Worm (Caenorhabditis elegans): Measurements from ENCODE around the gene R08A2.5.

R08A2.5 gene

DNA sequence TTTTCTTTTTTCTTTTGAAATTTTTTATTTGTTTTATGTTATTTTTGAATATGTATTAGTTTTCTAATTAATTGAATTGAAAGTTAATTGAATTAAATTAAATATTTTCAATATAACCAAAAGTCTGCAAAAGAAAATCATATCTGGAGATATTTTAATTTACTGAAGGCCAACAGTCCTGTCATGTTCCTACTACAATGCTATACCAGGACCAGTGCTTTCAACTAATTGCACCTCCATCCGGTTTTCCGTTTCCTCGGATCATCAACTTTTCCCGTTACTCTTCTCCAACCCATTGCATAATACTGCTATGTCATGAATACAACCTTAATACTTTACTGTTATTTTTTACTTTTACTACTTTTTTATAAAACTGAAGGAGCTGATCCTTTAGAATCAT is at the start of gene R08A2.5:
Gene R08A2.5 (plus strand): TSS at position 301 of the 400 bp plus-strand sequence.
- TF ChIP-seq zip-4 (GFP tag; optimal IDR thresholded peaks at IDR 0.05) (no peak), rnt-1 (tag; optimal IDR thresholded peaks at IDR 0.05) (no peak), ceh-63 (GFP tag; optimal IDR thresholded peaks at IDR 0.05) (no peak), unc-98 (GFP tag; IDR thresholded peaks at IDR 0.05) (no peak), fkh-8 (tag; optimal IDR thresholded peaks at IDR 0.05) (no peak), tlp-1 (tag; optimal IDR thresholded peaks at IDR 0.05) (no peak), ama-1 (optimal IDR thresholded peaks at IDR 0.05) (no peak), egl-27 (tag; optimal IDR thresholded peaks at IDR 0.05) (no peak), nhr-47 (tag; optimal IDR thresholded peaks at IDR 0.05) (no peak), hpl-2 (GFP tag; optimal IDR thresholded peaks at IDR 0.05) (no peak), sptf-1 (tag; optimal IDR thresholded peaks at IDR 0.05) (no peak), sup-37 (GFP tag; optimal IDR thresholded peaks at IDR 0.05) (no peak), fkh-10 (GFP tag; optimal IDR thresholded peaks at IDR 0.05) (no peak), lin-15B (tag; optimal IDR thresholded peaks at IDR 0.05) (no peak), ets-5 (GFP tag; IDR thresholded peaks at IDR 0.05) (no peak)

DNA sequence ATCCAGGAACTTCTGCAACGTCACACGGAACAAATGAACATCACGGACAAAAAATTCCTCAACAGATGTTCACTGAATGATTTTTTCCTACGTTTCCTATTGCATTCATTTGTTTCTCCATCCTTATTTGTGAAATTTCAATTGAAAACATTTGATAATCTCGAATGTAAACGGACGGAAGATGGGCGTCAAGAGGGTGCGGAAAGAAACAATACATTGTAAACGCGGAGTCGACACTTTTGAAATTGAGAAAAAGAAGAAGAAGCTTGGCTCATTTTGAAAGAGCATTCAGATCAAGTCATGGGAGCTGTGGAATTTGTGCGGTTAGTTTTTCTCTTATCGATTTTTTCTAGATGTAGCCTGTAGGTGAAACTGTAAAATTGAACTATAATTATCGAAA is 49.4 kb upstream of the R08A2.5 start, which contains the start of gene C47E8.9:
Gene C47E8.9 (plus strand): TSS at position 301 of the 400 bp plus-strand sequence.
- TF ChIP-seq fkh-4 (tag; optimal IDR thresholded peaks at IDR 0.05; ENCODE audit: borderline replicate concordance) (no peak), ceh-63 (GFP tag; optimal IDR thresholded peaks at IDR 0.05) (no peak)

- TF ChIP-seq nhr-19 (GFP tag; conservative IDR thresholded peaks at IDR 0.05) (no peak), lin-14 (GFP tag; optimal IDR thresholded peaks at IDR 0.05) (no peak), lin-35 (GFP tag; optimal IDR thresholded peaks at IDR 0.05) (no peak), unc-30 (tag; optimal IDR thresholded peaks at IDR 0.05) (no peak), unc-98 (GFP tag; IDR thresholded peaks at IDR 0.05) (no peak), elt-3 (tag; optimal IDR thresholded peaks at IDR 0.05) (no peak), nhr-47 (tag; optimal IDR thresholded peaks at IDR 0.05) (no peak), blmp-1 (tag; optimal IDR thresholded peaks at IDR 0.05) (no peak), nhr-85 (tag) (no peak), pax-3 (tag; optimal IDR thresholded peaks at IDR 0.05) (no peak), rnt-1 (tag; optimal IDR thresholded peaks at IDR 0.05) (no peak), unc-130 (tag; optimal IDR thresholded peaks at IDR 0.05) (no peak)
Observed at ce11 chrV:14665728-14666127, 46.7 kb upstream of the R08A2.5 start, which contains the start of gene C47E8.1. Gene C47E8.1, plus strand, starts transcription at chrV:14666028.

- TF ChIP-seq nhr-19 (GFP tag; conservative IDR thresholded peaks at IDR 0.05) (no peak), pax-3 (tag; optimal IDR thresholded peaks at IDR 0.05) (no peak), nhr-84 (tag; optimal IDR thresholded peaks at IDR 0.05) (no peak), ceh-82 (tag; optimal IDR thresholded peaks at IDR 0.05) (no peak), sox-4 (tag; optimal IDR thresholded peaks at IDR 0.05) (no peak), lin-35 (GFP tag; optimal IDR thresholded peaks at IDR 0.05) (no peak), xbp-1 (tag; optimal IDR thresholded peaks at IDR 0.05) (no peak), efl-1 (optimal IDR thresholded peaks at IDR 0.05) (no peak), efl-1 (GFP tag; optimal IDR thresholded peaks at IDR 0.05 in 1 of 2) (no peak), nhr-20 (tag; optimal IDR thresholded peaks at IDR 0.05) (no peak), sup-37 (GFP tag; optimal IDR thresholded peaks at IDR 0.05) (no peak), C16A3.4 (tag; optimal IDR thresholded peaks at IDR 0.05) (no peak), alr-1 (tag; optimal IDR thresholded peaks at IDR 0.05; ENCODE audit: borderline replicate concordance) (no peak), fkh-10 (GFP tag; optimal IDR thresholded peaks at IDR 0.05) (no peak)
Observed at ce11 chrV:14678298-14678697, 34.1 kb upstream of the R08A2.5 start.

DNA sequence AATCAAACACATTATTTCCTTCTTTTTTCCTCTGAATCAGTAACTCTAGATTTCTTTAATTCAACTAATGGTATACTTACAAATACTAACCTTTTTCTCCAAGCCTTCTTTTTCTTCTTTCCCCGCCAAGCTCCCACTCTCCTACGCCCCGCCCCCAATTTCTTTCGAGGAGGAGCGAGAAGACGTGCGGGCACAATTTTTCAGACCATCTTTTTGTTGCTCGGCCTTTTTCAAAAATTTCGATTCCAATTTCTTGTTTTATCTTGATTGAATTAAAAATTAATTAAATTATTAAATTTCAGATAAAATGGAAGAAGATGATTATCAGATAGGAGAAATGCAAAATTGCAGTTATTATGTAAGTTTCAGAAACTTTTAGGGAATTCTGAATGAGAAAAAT is 32.4 kb upstream of the R08A2.5 start, which contains the start of gene C47E8.3:
Gene C47E8.3 (plus strand): TSS at position 301 of the 400 bp plus-strand sequence.
- TF ChIP-seq nhr-90 (tag; optimal IDR thresholded peaks at IDR 0.05; ENCODE audit: poor library complexity) (no peak), ztf-11 (tag; optimal IDR thresholded peaks at IDR 0.05) (no peak), nhr-19 (GFP tag; conservative IDR thresholded peaks at IDR 0.05) (no peak), C04F5.9 (tag; optimal IDR thresholded peaks at IDR 0.05) (no peak), lin-14 (GFP tag; optimal IDR thresholded peaks at IDR 0.05) (no peak), ceh-82 (tag; optimal IDR thresholded peaks at IDR 0.05) (no peak), F16B12.6 (tag; optimal IDR thresholded peaks at IDR 0.05) (no peak), zag-1 (tag; optimal IDR thresholded peaks at IDR 0.05) (no peak), ceh-88 (GFP tag; IDR thresholded peaks at IDR 0.05) (no peak), ceh-63 (GFP tag; optimal IDR thresholded peaks at IDR 0.05) (no peak), efl-3 (GFP tag; optimal IDR thresholded peaks at IDR 0.05) (no peak), nhr-20 (tag; optimal IDR thresholded peaks at IDR 0.05) (no peak), lin-13 (GFP tag; optimal IDR thresholded peaks at IDR 0.05) (no peak), efl-1 (optimal IDR thresholded peaks at IDR 0.05) (no peak), efl-1 (GFP tag; optimal IDR thresholded peaks at IDR 0.05 in 1 of 2) (no peak), irx-1 (tag; optimal IDR thresholded peaks at IDR 0.05) (no peak), nhr-11 (tag; optimal IDR thresholded peaks at IDR 0.05) (no peak)
